Worm (Caenorhabditis elegans) whole organism, young adult: Measurements from ENCODE around the gene vps-36.

Experiments
- F23B12.7 ChIP-seq: sonication (generic microtip); optimal IDR thresholded peaks from 2 replicates; lab custom pipeline; 2017; ENCODE audit warnings: missing genetic modification characterization, mild to moderate bottlenecking, missing compliant biosample characterization, antibody characterized with exemption, moderate library complexity; ENCODE audit not compliant: insufficient read depth
- F33H1.4 ChIP-seq: fragments of 200-800 bp; sonication (Bioruptor generic); IDR thresholded peaks from 2 replicates; pipeline ENCODE4 v1.3.6; 2022; ENCODE audit warnings: missing genetic modification reagents, missing genetic modification characterization, missing compliant biosample characterization
- F37B4.10 ChIP-seq: fragments of 200-800 bp; sonication (Bioruptor generic); IDR thresholded peaks from 2 replicates; pipeline ENCODE4 v1.3.6; 2022; ENCODE audit warnings: missing genetic modification characterization, missing compliant biosample characterization
- F49E8.2 ChIP-seq: sonication (generic microtip); optimal IDR thresholded peaks from 3 replicates; lab custom pipeline; 2017; ENCODE audit warnings: missing genetic modification characterization, mild to moderate bottlenecking, missing compliant biosample characterization, antibody characterized with exemption, moderate library complexity; ENCODE audit not compliant: insufficient read depth
- F55B11.4 ChIP-seq: sonication (generic microtip); optimal IDR thresholded peaks from 2 replicates; lab custom pipeline; 2016; ENCODE audit warnings: missing compliant biosample characterization, missing genetic modification characterization, borderline replicate concordance; ENCODE audit not compliant: insufficient read depth
- F57A8.1 ChIP-seq: fragments of 200-800 bp; sonication (Bioruptor generic); optimal IDR thresholded peaks from 2 replicates; lab custom pipeline; 2018; ENCODE audit warnings: mild to moderate bottlenecking, missing genetic modification characterization, moderate library complexity, missing compliant biosample characterization
- K12H6.12 ChIP-seq: fragments of 200-800 bp; sonication (Bioruptor generic); optimal IDR thresholded peaks from 2 replicates; lab custom pipeline; 2018; ENCODE audit warnings: mild to moderate bottlenecking, missing genetic modification characterization, missing compliant biosample characterization
- T07F8.4 ChIP-seq: sonication (generic microtip); optimal IDR thresholded peaks from 2 replicates; lab custom pipeline; 2016; ENCODE audit warnings: mild to moderate bottlenecking, missing genetic modification characterization, moderate library complexity, missing compliant biosample characterization
- Y67H2A.10 ChIP-seq: fragments of 200-800 bp; sonication (Bioruptor generic); conservative IDR thresholded peaks from 2 replicates; pipeline ENCODE4 v1.3.6; 2022; ENCODE audit warnings: missing genetic modification reagents, missing genetic modification characterization, missing compliant biosample characterization
- akir-1 ChIP-seq: fragments of 200-800 bp; sonication (Bioruptor generic); optimal IDR thresholded peaks from 2 replicates; lab custom pipeline; 2018; ENCODE audit warnings: mild to moderate bottlenecking, missing genetic modification characterization, moderate library complexity, missing compliant biosample characterization
- ama-1 ChIP-seq, 3 experiments: fragments of 150-350 bp in 1 of 3; sonication (generic microtip) in 2 of 3; optimal IDR thresholded peaks; 2 replicates each; lab custom pipeline; 2014 to 2018; ENCODE audit warnings: missing biosample characterization in 2 of 3, missing genetic modification characterization in 2 of 3, missing genetic modification reagents in 2 of 3
- attf-5 ChIP-seq: fragments of 200-800 bp; sonication (Bioruptor generic); optimal IDR thresholded peaks from 2 replicates; lab custom pipeline; 2018; ENCODE audit warnings: mild to moderate bottlenecking, missing genetic modification characterization, missing compliant biosample characterization
- bed-1 ChIP-seq: fragments of 200-800 bp; sonication (Bioruptor generic); IDR thresholded peaks from 2 replicates; pipeline ENCODE4 v1.3.6; 2022; ENCODE audit warnings: missing genetic modification reagents, missing genetic modification characterization, missing compliant biosample characterization
- ccch-3 ChIP-seq: fragments of 200-800 bp; sonication (Bioruptor generic); optimal IDR thresholded peaks from 2 replicates; lab custom pipeline; 2018; ENCODE audit warnings: mild to moderate bottlenecking, missing genetic modification characterization, missing compliant biosample characterization
- cebp-1 ChIP-seq, 2 experiments: fragments of 200-800 bp in 1 of 2; sonication (Bioruptor generic) in 1 of 2; sonication (generic microtip) in 1 of 2; IDR thresholded peaks in 1 of 2; optimal IDR thresholded peaks in 1 of 2; 2 replicates each; pipeline versions ENCODE4 v1.3.6 to Lab custom; 2017 to 2022; ENCODE audit warnings: missing compliant biosample characterization in 2 of 2, missing genetic modification characterization in 2 of 2, mild to moderate bottlenecking in 1 of 2, missing genetic modification reagents in 1 of 2, moderate library complexity in 1 of 2
- ceh-40 ChIP-seq: fragments of 200-800 bp; sonication (Bioruptor generic); IDR thresholded peaks from 2 replicates; pipeline ENCODE4 v1.3.6; 2022; ENCODE audit warnings: missing genetic modification characterization, missing compliant biosample characterization
- ceh-79 ChIP-seq: sonication (generic microtip); optimal IDR thresholded peaks from 2 replicates; lab custom pipeline; 2017; ENCODE audit warnings: mild to moderate bottlenecking, missing genetic modification characterization, missing compliant biosample characterization
- die-1 ChIP-seq: sonication (generic microtip); optimal IDR thresholded peaks from 2 replicates; lab custom pipeline; 2016; ENCODE audit warnings: missing genotype, mild to moderate bottlenecking, missing genetic modification characterization, missing compliant biosample characterization
- dox-1 ChIP-seq: fragments of 200-800 bp; sonication (Bioruptor generic); IDR thresholded peaks from 2 replicates; pipeline ENCODE4 v1.3.6; 2022; ENCODE audit warnings: missing genetic modification reagents, missing genetic modification characterization, missing compliant biosample characterization
- ets-4 ChIP-seq: fragments of 200-800 bp; sonication (Bioruptor generic); optimal IDR thresholded peaks from 2 replicates; lab custom pipeline; 2018; ENCODE audit warnings: mild to moderate bottlenecking, missing genetic modification characterization, missing compliant biosample characterization
- fkh-3 ChIP-seq: sonication (generic microtip); optimal IDR thresholded peaks from 2 replicates; lab custom pipeline; 2016; ENCODE audit warnings: mild to moderate bottlenecking, missing genetic modification characterization, missing compliant biosample characterization
- him-1 ChIP-seq: sonication (generic microtip); optimal IDR thresholded peaks from 2 replicates; lab custom pipeline; 2016; ENCODE audit warnings: missing genotype, missing genetic modification reagents, missing genetic modification characterization, missing compliant biosample characterization
- lag-1 ChIP-seq: fragments of 200-800 bp; sonication (Bioruptor generic); IDR thresholded peaks from 2 replicates; pipeline ENCODE4 v1.3.6; 2022; ENCODE audit warnings: missing genetic modification reagents, missing genetic modification characterization, missing compliant biosample characterization
- let-607 ChIP-seq, 2 experiments: fragments of 200-800 bp in 1 of 2; sonication (Bioruptor generic) in 1 of 2; sonication (generic microtip) in 1 of 2; optimal IDR thresholded peaks; 2 replicates each; lab custom pipeline; 2016 to 2018; ENCODE audit warnings: mild to moderate bottlenecking in 2 of 2, missing compliant biosample characterization in 2 of 2, missing genetic modification characterization in 2 of 2, moderate library complexity in 2 of 2, missing genotype in 1 of 2
- lin-26 ChIP-seq: fragments of 200-800 bp; sonication (Bioruptor generic); IDR thresholded peaks from 2 replicates; pipeline ENCODE4 v1.3.6; 2022; ENCODE audit warnings: missing genetic modification reagents, missing genetic modification characterization, missing compliant biosample characterization
- lin-35 ChIP-seq, 3 experiments: fragments of 150-350 bp in 2 of 3; sonication (generic microtip) in 1 of 3; optimal IDR thresholded peaks; 2 replicates each; lab custom pipeline; 2014 to 2018; ENCODE audit warnings: missing biosample characterization in 3 of 3, missing genetic modification characterization in 3 of 3, missing genetic modification reagents in 3 of 3
- lin-54 ChIP-seq: fragments of 200-800 bp; sonication (Bioruptor generic); optimal IDR thresholded peaks from 2 replicates; lab custom pipeline; 2018; ENCODE audit warnings: mild to moderate bottlenecking, missing genetic modification characterization, missing compliant biosample characterization
- lir-1 ChIP-seq: fragments of 200-800 bp; sonication (Bioruptor generic); conservative IDR thresholded peaks from 2 replicates; pipeline ENCODE4 v1.3.6; 2022; ENCODE audit warnings: missing genetic modification reagents, missing genetic modification characterization, missing compliant biosample characterization
- lsl-1 ChIP-seq: fragments of 200-800 bp; sonication (Bioruptor generic); optimal IDR thresholded peaks from 2 replicates; lab custom pipeline; 2018; ENCODE audit warnings: mild to moderate bottlenecking, missing genetic modification characterization, moderate library complexity, missing compliant biosample characterization
- mxl-1 ChIP-seq: sonication (generic microtip); optimal IDR thresholded peaks from 2 replicates; lab custom pipeline; 2016; ENCODE audit warnings: missing genetic modification characterization, missing compliant biosample characterization
- nfya-2 ChIP-seq: fragments of 200-800 bp; sonication (Bioruptor generic); IDR thresholded peaks from 2 replicates; pipeline ENCODE4 v1.3.6; 2022; ENCODE audit warnings: missing genetic modification reagents, missing genetic modification characterization, missing compliant biosample characterization
- nhr-120 ChIP-seq: fragments of 200-800 bp; sonication (Bioruptor generic); IDR thresholded peaks from 2 replicates; pipeline ENCODE4 v1.3.6; 2022; ENCODE audit warnings: missing genetic modification characterization, missing compliant biosample characterization
- rcor-1 ChIP-seq: fragments of 200-800 bp; sonication (Bioruptor generic); IDR thresholded peaks from 2 replicates; pipeline ENCODE4 v1.3.6; 2022; ENCODE audit warnings: missing genetic modification reagents, missing genetic modification characterization, missing compliant biosample characterization
- snpc-1.3 ChIP-seq: sonication (generic microtip); optimal IDR thresholded peaks from 2 replicates; lab custom pipeline; 2017; ENCODE audit warnings: missing genetic modification characterization, mild to moderate bottlenecking, missing compliant biosample characterization, antibody characterized with exemption, moderate library complexity, missing genotype, missing genetic modification reagents; ENCODE audit not compliant: insufficient read depth
- snpc-4 ChIP-seq, 5 experiments: fragments of 150-350 bp in 1 of 5; sonication (generic microtip) in 4 of 5; optimal IDR thresholded peaks; 2 replicates each; lab custom pipeline; 2014 to 2018; ENCODE audit warnings: missing genetic modification characterization in 5 of 5, missing biosample characterization in 3 of 5, antibody characterized with exemption in 2 of 5, mild to moderate bottlenecking in 2 of 5, missing compliant biosample characterization in 2 of 5, missing genotype in 2 of 5, moderate library complexity in 2 of 5, missing genetic modification reagents in 1 of 5
- unc-130 ChIP-seq: sonication (generic microtip); optimal IDR thresholded peaks from 2 replicates; lab custom pipeline; 2016; ENCODE audit warnings: missing genetic modification reagents, missing genetic modification characterization, missing compliant biosample characterization
- xnd-1 ChIP-seq: sonication (generic microtip); optimal IDR thresholded peaks from 2 replicates; lab custom pipeline; 2016; ENCODE audit warnings: missing genotype, missing genetic modification reagents, missing genetic modification characterization, missing compliant biosample characterization
- zfh-2 ChIP-seq: fragments of 200-800 bp; sonication (Bioruptor generic); conservative IDR thresholded peaks from 2 replicates; pipeline ENCODE4 v1.3.6; 2022; ENCODE audit warnings: missing genetic modification reagents, missing genetic modification characterization, missing compliant biosample characterization
- ztf-26 ChIP-seq: sonication (generic microtip); optimal IDR thresholded peaks from 2 replicates; lab custom pipeline; 2017; ENCODE audit warnings: missing genetic modification characterization, missing compliant biosample characterization
- ztf-6 ChIP-seq: fragments of 200-800 bp; sonication (Bioruptor generic); IDR thresholded peaks from 2 replicates; pipeline ENCODE4 v1.3.6; 2022; ENCODE audit warnings: missing genetic modification reagents, missing genetic modification characterization, missing compliant biosample characterization

The vps-36 gene

DNA sequence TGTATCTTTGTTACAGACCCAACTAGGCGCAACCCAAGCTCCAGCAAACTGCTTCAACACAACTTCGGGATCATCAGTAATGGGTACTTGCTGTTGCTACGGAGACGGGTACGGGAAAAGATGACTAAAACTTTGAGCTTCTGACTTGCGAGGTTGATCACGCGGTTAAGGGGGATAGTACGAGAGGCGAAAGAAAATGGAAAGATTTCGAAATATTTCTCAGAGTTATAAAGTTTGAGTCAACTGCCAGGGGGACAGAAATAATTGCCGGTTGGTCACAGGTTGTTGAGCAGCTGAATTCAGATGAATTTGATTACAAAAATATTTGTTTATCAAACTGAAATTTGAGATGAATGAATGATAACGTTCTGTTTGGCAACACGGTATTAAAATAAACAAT lies 34.8 kb downstream of the vps-36 start:
- TF ChIP-seq ztf-6 (GFP tag; lab: Robert Waterston, UW): no peak
- TF ChIP-seq lin-35 (GFP tag; optimal IDR thresholded peaks at IDR 0.05; lab: Kevin White, UChicago): no peak
- no peak for TF ChIP-seq ztf-26 (tag; lab: Kevin White, UChicago)
- no peak for TF ChIP-seq fkh-3 (tag; lab: Kevin White, UChicago)
- no peak for TF ChIP-seq F55B11.4
- no peak for TF ChIP-seq lin-54 (GFP tag; lab: Kevin White, UChicago)
- no peak for TF ChIP-seq ama-1 (optimal IDR thresholded peaks at IDR 0.05; lab: Kevin White, UChicago)
- TF ChIP-seq ama-1 (GFP tag; optimal IDR thresholded peaks at IDR 0.05; lab: Kevin White, UChicago): no peak
- TF ChIP-seq ccch-3 (GFP tag; lab: Kevin White, UChicago): no peak
- TF ChIP-seq, all 124 proteins: peak for 0

DNA sequence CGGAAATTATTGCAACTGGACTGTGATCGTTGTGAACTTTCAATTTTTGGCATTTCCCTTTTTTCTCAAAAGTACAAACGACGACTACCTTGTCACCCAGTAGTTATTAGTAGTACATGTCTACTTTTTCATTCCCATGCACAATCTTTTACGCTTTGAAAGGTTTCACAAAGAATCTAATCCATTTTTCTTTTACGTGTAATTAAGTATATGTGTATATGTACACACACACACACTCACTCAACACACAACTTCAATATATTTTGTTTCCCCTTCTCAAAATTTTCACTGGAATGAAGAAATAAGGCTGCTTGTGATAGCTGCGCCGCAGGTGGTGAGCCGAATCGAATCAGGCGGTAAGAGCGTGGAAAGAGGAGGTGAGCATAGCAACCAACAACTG lies 35.7 kb downstream of the vps-36 start, which contains the start of gene F58B4.6:
F58B4.6 (plus strand) TSS at position 301 of the 400 bp plus-strand sequence.
- no peak for TF ChIP-seq nhr-120 (GFP tag; lab: Robert Waterston, UW)
- no peak for TF ChIP-seq akir-1 (GFP tag; lab: Kevin White, UChicago)
- TF ChIP-seq zfh-2: no peak
- no peak for TF ChIP-seq lir-1 (GFP tag; lab: Robert Waterston, UW)
- TF ChIP-seq, all 124 proteins: peak for 0

DNA sequence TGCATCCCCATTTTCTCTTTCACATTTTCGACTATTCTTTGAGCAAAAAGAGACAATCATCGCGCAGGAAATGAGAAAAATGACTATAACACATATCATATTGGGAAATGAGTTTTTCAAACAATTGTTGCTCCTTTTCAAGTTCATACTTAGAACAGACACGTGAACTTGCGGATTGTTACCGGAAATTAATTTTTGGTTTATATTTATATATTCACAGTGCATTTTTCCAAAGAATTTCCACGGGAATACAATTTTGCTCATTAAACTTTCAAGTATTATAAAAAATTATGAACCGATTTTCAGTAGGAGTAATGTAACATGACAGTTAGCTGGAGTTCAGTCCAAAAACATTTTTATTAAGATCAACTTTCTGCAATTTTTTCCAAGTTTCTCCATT lies 37.2 kb downstream of the vps-36 start, which contains the start of gene F58B4.7:
F58B4.7 (minus strand) TSS at position 101 of the 400 bp plus-strand sequence.
- TF ChIP-seq akir-1 (GFP tag; lab: Kevin White, UChicago) (no peak), rcor-1 (no peak), bed-1 (GFP tag; lab: Robert Waterston, UW) (no peak), F57A8.1 (GFP tag; lab: Kevin White, UChicago) (no peak), F33H1.4 (no peak), F23B12.7 (no peak), F37B4.10 (GFP tag; lab: Robert Waterston, UW) (no peak), snpc-1.3 (tag; lab: Kevin White, UChicago) (no peak), lin-54 (GFP tag; lab: Kevin White, UChicago) (no peak), lsl-1 (GFP tag; lab: Kevin White, UChicago) (no peak), lag-1 (no peak), T07F8.4 (tag; lab: Kevin White, UChicago) (no peak), attf-5 (no peak), ceh-79 (tag; lab: Kevin White, UChicago) (no peak), nfya-2 (GFP tag; lab: Robert Waterston, UW) (no peak), K12H6.12 (no peak), zfh-2 (no peak), F49E8.2 (no peak), mxl-1 (tag; lab: Kevin White, UChicago) (no peak)

- TF ChIP-seq die-1 (no peak), lag-1 (no peak), ets-4 (GFP tag; lab: Kevin White, UChicago) (no peak), lin-26 (GFP tag; lab: Robert Waterston, UW) (no peak), him-1 (no peak), cebp-1 (GFP tag; IDR thresholded peaks at IDR 0.05; lab: Robert Waterston, UW) (no peak), cebp-1 (tag; optimal IDR thresholded peaks at IDR 0.05; lab: Kevin White, UChicago) (no peak), unc-130 (no peak), let-607 (tag; optimal IDR thresholded peaks at IDR 0.05; lab: Kevin White, UChicago) (no peak), snpc-4 (GFP tag; optimal IDR thresholded peaks at IDR 0.05; lab: Kevin White, UChicago) (no peak), snpc-4 (tag; optimal IDR thresholded peaks at IDR 0.05; lab: Kevin White, UChicago) (no peak), xnd-1 (no peak), lin-35 (GFP tag; optimal IDR thresholded peaks at IDR 0.05; lab: Kevin White, UChicago) (no peak), Y67H2A.10 (no peak), ceh-40 (GFP tag; lab: Robert Waterston, UW) (no peak), dox-1 (no peak)
- TF ChIP-seq, all 124 proteins: peak for 0
Measured at ce11 chrV:10921747-10922146, 38.7 kb downstream of the vps-36 start, which contains the start of gene nas-31. TSS of gene nas-31 (minus strand) at chrV:10921847.
